Worm (Caenorhabditis elegans): Measurements from ENCODE around the gene srg-8.

DNA sequence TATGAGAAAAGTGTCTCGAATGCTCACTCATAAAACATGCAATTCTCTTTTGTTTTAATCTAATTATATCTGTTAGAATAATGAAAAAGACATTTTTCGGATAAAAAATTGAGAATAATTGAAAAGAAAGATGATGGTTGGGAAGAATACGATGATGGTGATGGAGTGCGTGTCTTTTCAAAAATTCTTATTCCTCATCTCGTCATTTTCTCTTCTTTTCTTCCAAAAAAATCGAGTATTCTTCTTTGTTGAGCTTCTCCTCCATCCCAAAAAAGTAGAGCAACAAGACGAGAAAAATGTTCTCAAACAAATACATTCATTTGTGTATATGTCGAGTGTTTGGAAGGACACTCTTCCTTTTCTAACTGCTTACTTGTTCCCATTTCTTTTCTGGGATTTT, 43.0 kb upstream of the srg-8 start:
- no peak for TF ChIP-seq pbrm-1 (GFP tag; IDR thresholded peaks at IDR 0.05)
- TF ChIP-seq madf-10 (tag; optimal IDR thresholded peaks at IDR 0.05), result no peak
- TF ChIP-seq lsy-27 (tag; optimal IDR thresholded peaks at IDR 0.05; ENCODE audit: borderline replicate concordance, insufficient read depth), result no peak
- no peak for TF ChIP-seq snpc-4 (GFP tag; optimal IDR thresholded peaks at IDR 0.05)
- no peak for TF ChIP-seq snpc-4 (tag; optimal IDR thresholded peaks at IDR 0.05)
- TF ChIP-seq lin-35 (GFP tag; optimal IDR thresholded peaks at IDR 0.05), result no peak
- TF ChIP-seq unc-130 (GFP tag; optimal IDR thresholded peaks at IDR 0.05), result no peak
- TF ChIP-seq nhr-80 (tag; optimal IDR thresholded peaks at IDR 0.05), result no peak
- TF ChIP-seq cebp-2 (GFP tag; IDR thresholded peaks at IDR 0.05), result no peak
